Worm (Caenorhabditis elegans): ENCODE data around the gene Y43E12A.2.

ce11 chrIV:11009928-11010327 lies 28.1 kb downstream of the Y43E12A.2 start:
- TF ChIP-seq unc-39 (tag; optimal IDR thresholded peaks at IDR 0.05) (no peak), zag-1 (tag; optimal IDR thresholded peaks at IDR 0.05) (no peak), ztf-11 (tag; optimal IDR thresholded peaks at IDR 0.05) (no peak), nhr-28 (tag; optimal IDR thresholded peaks at IDR 0.05) (no peak), mdl-1 (tag; optimal IDR thresholded peaks at IDR 0.05) (no peak), ceh-82 (tag; optimal IDR thresholded peaks at IDR 0.05) (no peak)
